Worm (Caenorhabditis elegans) whole organism, mixed stage, embryonic: ENCODE results near the gene bus-8A.

Source experiments
- ceh-83 ChIP-seq: fragments of 200-800 bp; sonication (Bioruptor generic); optimal IDR thresholded peaks from 2 replicates; lab custom pipeline; 2018; ENCODE audit warnings: mild to moderate bottlenecking, missing genetic modification characterization, missing compliant biosample characterization
- ces-1 ChIP-seq: fragments of 150-350 bp; optimal IDR thresholded peaks from 2 replicates; lab custom pipeline; 2014; ENCODE audit warnings: missing biosample characterization, missing genetic modification reagents, missing genetic modification characterization
- cnd-1 ChIP-seq: fragments of 200-800 bp; sonication (Bioruptor generic); optimal IDR thresholded peaks from 2 replicates; lab custom pipeline; 2018; ENCODE audit warnings: mild to moderate bottlenecking, missing genetic modification characterization, missing compliant biosample characterization
- drap-1 ChIP-seq: fragments of 200-800 bp; sonication (Bioruptor generic); optimal IDR thresholded peaks from 3 replicates; lab custom pipeline; 2018; ENCODE audit warnings: mild to moderate bottlenecking, missing genetic modification characterization, missing compliant biosample characterization
- elt-3 ChIP-seq: fragments of 150-350 bp; optimal IDR thresholded peaks from 2 replicates; lab custom pipeline; 2014; ENCODE audit warnings: missing biosample characterization, missing genetic modification characterization
- flh-1 ChIP-seq: fragments of 200-800 bp; sonication (Bioruptor generic); optimal IDR thresholded peaks from 2 replicates; lab custom pipeline; 2018; ENCODE audit warnings: mild to moderate bottlenecking, missing genetic modification characterization, moderate library complexity, missing compliant biosample characterization
- ham-2 ChIP-seq: fragments of 200-800 bp; sonication (Bioruptor generic); optimal IDR thresholded peaks from 2 replicates; lab custom pipeline; 2018; ENCODE audit warnings: mild to moderate bottlenecking, missing genetic modification characterization, missing compliant biosample characterization
- lin-32 ChIP-seq: fragments of 200-800 bp; sonication (Bioruptor generic); optimal IDR thresholded peaks from 2 replicates; lab custom pipeline; 2018; ENCODE audit warnings: mild to moderate bottlenecking, missing genetic modification characterization, missing compliant biosample characterization
- mab-5 ChIP-seq: fragments of 150-350 bp; optimal IDR thresholded peaks from 2 replicates; lab custom pipeline; 2014; ENCODE audit warnings: missing biosample characterization, missing genetic modification characterization
- mep-1 ChIP-seq: fragments of 150-350 bp; optimal IDR thresholded peaks from 2 replicates; lab custom pipeline; 2017; ENCODE audit warnings: missing biosample characterization, missing genetic modification reagents, missing genetic modification characterization, inconsistent platforms
- mls-2 ChIP-seq: sonication (generic microtip); optimal IDR thresholded peaks from 2 replicates; lab custom pipeline; 2016; ENCODE audit warnings: mild to moderate bottlenecking, missing genetic modification characterization, moderate library complexity, missing compliant biosample characterization
- nhr-76 ChIP-seq: sonication (generic microtip); optimal IDR thresholded peaks from 2 replicates; lab custom pipeline; 2017; ENCODE audit warnings: missing biosample characterization, missing genetic modification characterization
- pha-4 ChIP-seq: fragments of 150-350 bp; optimal IDR thresholded peaks from 2 replicates; lab custom pipeline; 2018; ENCODE audit warnings: missing biosample characterization, missing genetic modification reagents, missing genetic modification characterization
- sem-2 ChIP-seq: fragments of 200-800 bp; sonication (Bioruptor generic); optimal IDR thresholded peaks from 2 replicates; lab custom pipeline; 2018; ENCODE audit warnings: mild to moderate bottlenecking, missing genetic modification characterization, missing compliant biosample characterization
- tbx-8 ChIP-seq: fragments of 200-800 bp; sonication (Bioruptor generic); optimal IDR thresholded peaks from 2 replicates; lab custom pipeline; 2018; ENCODE audit warnings: mild to moderate bottlenecking, missing genetic modification characterization, moderate library complexity, missing compliant biosample characterization
- unc-120 ChIP-seq: sonication (generic microtip); optimal IDR thresholded peaks from 2 replicates; lab custom pipeline; 2017; ENCODE audit warnings: missing genetic modification characterization, missing compliant biosample characterization; ENCODE audit not compliant: poor library complexity, severe bottlenecking
- zip-8 ChIP-seq: fragments of 150-350 bp; optimal IDR thresholded peaks from 2 replicates; lab custom pipeline; 2014; ENCODE audit warnings: missing biosample characterization, missing genetic modification characterization

Gene bus-8A

DNA sequence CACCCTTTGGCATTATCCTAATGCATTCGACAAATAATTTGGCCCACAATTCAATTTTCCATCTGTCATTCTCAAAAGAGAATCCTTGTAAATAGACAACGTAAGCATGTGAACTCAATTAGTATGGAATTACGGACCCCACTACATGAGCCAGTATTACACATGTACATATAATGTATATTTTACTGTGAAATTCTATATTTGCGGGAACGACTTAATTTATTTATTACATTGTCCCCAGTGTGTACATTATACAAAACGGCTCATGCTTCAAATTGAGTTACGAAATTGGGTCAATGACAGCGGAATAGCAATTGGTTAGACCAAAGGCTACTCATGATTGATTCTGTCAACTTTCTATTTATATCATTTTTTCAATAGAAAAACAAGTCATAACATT, 26.9 kb downstream of the bus-8A start:
- no peak for TF ChIP-seq cnd-1 (tag; lab: Kevin White, UChicago)
- peak; percentile 99 for TF ChIP-seq ces-1 (GFP tag; lab: Kevin White, UChicago)

DNA sequence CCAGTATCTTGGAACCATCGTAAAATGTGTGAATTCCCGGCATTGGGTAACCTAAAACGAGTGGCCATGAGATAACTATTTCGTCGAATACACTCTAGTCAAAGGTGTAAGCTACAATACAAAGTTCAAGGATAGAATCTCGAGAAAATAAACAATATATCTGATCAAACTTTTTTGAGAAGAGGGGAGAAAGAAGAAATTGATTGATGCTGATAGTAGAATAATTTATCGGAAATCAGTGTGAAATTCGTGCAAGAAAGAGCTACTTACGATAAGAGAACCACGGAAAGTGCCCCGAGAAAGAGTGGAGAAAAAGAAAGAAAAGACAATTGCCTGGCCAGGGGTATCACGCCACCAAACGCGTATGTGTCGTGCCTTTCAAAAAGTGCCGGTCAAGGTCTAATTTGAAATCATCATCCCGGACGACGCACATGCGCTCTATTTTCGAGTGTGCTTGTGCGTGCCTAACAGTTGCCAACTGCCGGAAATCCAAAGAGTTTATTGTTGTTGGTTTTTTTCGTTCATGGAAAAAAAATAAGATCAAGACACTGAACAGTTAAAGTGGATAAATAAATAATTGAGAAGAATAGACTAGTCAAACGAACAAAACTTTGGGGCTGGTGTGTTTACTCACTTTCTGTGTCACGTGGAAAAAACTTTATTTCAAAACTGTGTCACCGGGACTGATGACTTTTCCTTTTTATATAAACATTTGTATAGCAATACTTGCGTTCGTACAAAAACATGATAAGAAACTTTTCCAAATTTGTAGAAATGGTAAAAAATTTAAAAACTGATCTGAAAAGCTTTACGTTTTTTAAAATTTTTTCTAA, 30.3 kb downstream of the bus-8A start, which contains the start of gene mboa-3:
Gene mboa-3, minus strand, starts transcription at position 51 of the 833 bp plus-strand sequence.
- no peak for TF ChIP-seq drap-1
- TF ChIP-seq tbx-8: no peak
- TF ChIP-seq mls-2 (tag; lab: Kevin White, UChicago): no peak
- no peak for TF ChIP-seq flh-1 (GFP tag; lab: Kevin White, UChicago)
- TF ChIP-seq mep-1: no peak
- no peak for TF ChIP-seq zip-8 (tag; lab: Kevin White, UChicago)
- no peak for TF ChIP-seq unc-120 (tag; lab: Kevin White, UChicago)

DNA sequence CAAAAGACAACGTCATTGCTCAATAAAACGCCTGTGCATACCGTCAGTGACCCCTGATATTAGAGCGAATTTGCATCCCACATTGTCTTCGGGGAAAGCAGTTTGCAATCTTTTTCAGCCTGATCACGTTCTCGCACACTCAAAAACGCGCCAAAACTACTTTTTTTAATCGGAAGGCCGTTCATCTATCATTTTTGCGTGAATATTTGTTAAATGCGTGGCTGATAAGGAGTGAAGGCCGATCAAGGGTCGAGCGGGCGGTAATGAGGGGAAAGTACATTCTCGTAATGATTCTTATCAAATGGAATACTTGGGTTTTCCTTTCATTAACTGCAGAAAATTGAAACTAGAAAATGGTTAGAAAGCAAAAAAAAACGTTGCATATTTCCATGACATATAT, 31.5 kb downstream of the bus-8A start:
- TF ChIP-seq elt-3: no peak
- TF ChIP-seq pha-4 (tag; lab: Kevin White, UChicago): no peak
- TF ChIP-seq unc-120 (tag; lab: Kevin White, UChicago): no peak
- no peak for TF ChIP-seq sem-2 (GFP tag; lab: Kevin White, UChicago)
- no peak for TF ChIP-seq nhr-76 (tag; lab: Kevin White, UChicago)
- TF ChIP-seq mab-5 (tag; lab: Kevin White, UChicago): no peak
- TF ChIP-seq ceh-83 (GFP tag; lab: Kevin White, UChicago): no peak
- TF ChIP-seq ham-2: no peak
- TF ChIP-seq ces-1 (GFP tag; lab: Kevin White, UChicago): no peak
- TF ChIP-seq lin-32 (GFP tag; lab: Kevin White, UChicago): no peak

DNA sequence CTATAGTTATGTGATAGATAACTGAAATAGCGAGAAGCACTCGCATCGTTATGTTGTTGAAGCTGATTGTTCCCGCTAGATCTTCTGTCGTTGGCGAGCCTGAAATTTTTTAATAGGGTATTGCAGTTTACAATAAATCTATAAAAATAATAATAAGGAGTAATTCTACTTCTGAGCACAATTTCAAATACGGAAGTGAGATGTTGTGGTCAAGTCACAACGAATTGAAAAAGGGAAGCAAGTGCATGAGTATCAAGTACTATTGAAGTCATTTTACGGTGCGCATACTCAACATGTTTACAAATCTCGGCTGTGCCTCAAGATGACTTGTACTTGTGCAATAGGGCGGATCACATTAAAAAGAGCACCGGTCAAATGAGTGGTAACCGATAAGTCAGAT, 45.7 kb downstream of the bus-8A start, which contains the start of gene lgx-1:
Gene lgx-1, minus strand, starts transcription at position 101 of the 400 bp plus-strand sequence.
- TF ChIP-seq unc-120 (tag; lab: Kevin White, UChicago): no peak
